Comparison of ENCODE assay signal across 1 fruit fly cellular context in the genomic region with DNA sequence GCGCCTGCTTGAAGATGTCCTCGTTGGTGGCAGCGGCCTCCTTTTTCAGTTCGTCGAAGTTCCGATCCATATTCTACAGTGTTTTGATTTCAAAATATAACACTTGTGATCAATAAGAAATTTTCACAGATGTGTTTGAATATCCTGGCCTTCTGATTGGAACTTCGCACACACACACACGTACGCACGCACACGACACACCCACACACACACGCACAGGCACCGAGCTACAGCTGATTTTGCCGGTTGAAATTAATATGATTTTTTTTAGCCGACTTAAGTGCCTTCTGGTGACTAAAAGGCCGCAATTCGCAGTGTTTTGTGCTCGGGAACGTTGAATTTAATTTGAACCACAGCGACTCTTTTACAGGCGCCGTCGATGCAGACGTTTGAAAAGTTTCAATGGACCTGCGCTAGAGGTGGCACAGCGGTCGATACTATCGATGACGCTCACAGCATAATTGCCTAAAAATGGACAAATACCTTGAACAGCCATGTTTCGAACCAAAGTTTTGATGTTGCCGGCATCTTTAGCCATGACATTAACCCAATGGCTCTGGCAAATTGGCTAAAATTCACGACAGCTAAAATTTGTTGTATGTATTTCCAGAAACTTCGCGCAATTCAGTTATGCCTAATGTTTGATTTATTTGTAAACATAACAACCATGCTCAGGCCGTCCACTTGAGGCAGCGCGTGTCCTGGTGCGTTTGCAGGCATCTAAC.
TF ChIP-seq lines count a peak whose summit lies in the region.

A gene (minus strand): TSS at position 415 of the 725 bp plus-strand sequence.

TF ChIP-seq in whole organism, embryonic, 481 proteins besides CTCF, POLR2A, EP300 and RAD21 (continued from another document):
- TF ChIP-seq CoRest (tag; optimal IDR thresholded peaks at IDR 0.05; lab: Kevin White, UChicago): peak; percentile 48
- TF ChIP-seq TFAM (GFP tag; optimal IDR thresholded peaks at IDR 0.05; lab: Kevin White, UChicago): no peak
